Worm (Caenorhabditis elegans) whole organism, L4 larva: Measurements from ENCODE around the gene T03F6.3.

Experiments
- T20F7.1 ChIP-seq: fragments of 200-800 bp; sonication (Bioruptor generic); optimal IDR thresholded peaks from 2 replicates; lab custom pipeline; 2018; ENCODE audit warnings: mild to moderate bottlenecking, missing genetic modification characterization, missing compliant biosample characterization
- Y105C5A.15 ChIP-seq: fragments of 200-800 bp; sonication (Bioruptor generic); IDR thresholded peaks from 2 replicates; pipeline ENCODE4 v1.3.6; 2022; ENCODE audit warnings: missing genetic modification characterization, missing compliant biosample characterization
- Y5F2A.4 ChIP-seq: fragments of 200-800 bp; sonication (Bioruptor generic); optimal IDR thresholded peaks from 2 replicates; lab custom pipeline; 2018; ENCODE audit warnings: mild to moderate bottlenecking, missing genetic modification characterization, missing compliant biosample characterization
- aha-1 ChIP-seq: fragments of 150-350 bp; peaks from one replicate; lab custom pipeline; 2014; ENCODE audit warnings: missing biosample characterization, missing genetic modification characterization
- attf-4 ChIP-seq: sonication (generic microtip); optimal IDR thresholded peaks from 3 replicates; lab custom pipeline; 2017; ENCODE audit warnings: missing biosample characterization, missing genetic modification characterization
- ceh-82 ChIP-seq: sonication (generic microtip); optimal IDR thresholded peaks from 2 replicates; lab custom pipeline; 2017; ENCODE audit warnings: missing biosample characterization, missing genetic modification characterization
- ces-1 ChIP-seq: fragments of 150-350 bp; sonication (generic microtip); optimal IDR thresholded peaks from 4 replicates; lab custom pipeline; 2014; ENCODE audit warnings: missing biosample characterization, missing genetic modification reagents, missing genetic modification characterization
- daf-16 ChIP-seq, 3 experiments: sonication (generic microtip); optimal IDR thresholded peaks; 2 replicates each; lab custom pipeline; 2016 to 2017; ENCODE audit warnings: missing genetic modification characterization in 3 of 3, missing genetic modification reagents in 3 of 3, mild to moderate bottlenecking in 2 of 3, missing compliant biosample characterization in 2 of 3, missing biosample characterization in 1 of 3, moderate library complexity in 1 of 3
- dmd-8 ChIP-seq: fragments of 200-800 bp; sonication (Bioruptor generic); IDR thresholded peaks from 2 replicates; pipeline ENCODE4 v1.3.6; 2022; ENCODE audit warnings: missing genetic modification characterization, missing compliant biosample characterization
- dpl-1 ChIP-seq: fragments of 150-350 bp; optimal IDR thresholded peaks from 2 replicates; lab custom pipeline; 2014; ENCODE audit warnings: missing biosample characterization, missing genetic modification reagents, missing genetic modification characterization
- hif-1 ChIP-seq, 2 experiments: sonication (generic microtip); optimal IDR thresholded peaks; 2 replicates each; lab custom pipeline; 2016 to 2017; ENCODE audit warnings: missing compliant biosample characterization in 2 of 2, missing genetic modification characterization in 2 of 2, missing genetic modification reagents in 2 of 2, missing genotype in 2 of 2, mild to moderate bottlenecking in 1 of 2
- hlh-11 ChIP-seq: fragments of 200-800 bp; sonication (Bioruptor generic); optimal IDR thresholded peaks from 2 replicates; lab custom pipeline; 2018; ENCODE audit warnings: mild to moderate bottlenecking, missing genetic modification characterization, missing compliant biosample characterization
- jun-1 ChIP-seq: fragments of 150-350 bp; optimal IDR thresholded peaks from 2 replicates; lab custom pipeline; 2014; ENCODE audit warnings: missing biosample characterization, missing genetic modification reagents, missing genetic modification characterization
- lin-38 ChIP-seq: fragments of 200-800 bp; sonication (Bioruptor generic); IDR thresholded peaks from 2 replicates; pipeline ENCODE4 v1.3.6; 2022; ENCODE audit warnings: missing genetic modification reagents, missing genetic modification characterization, missing compliant biosample characterization
- lsy-2 ChIP-seq, 2 experiments: fragments of 150-350 bp in 1 of 2; sonication (generic microtip) in 1 of 2; optimal IDR thresholded peaks; 2 replicates each; lab custom pipeline; 2014 to 2017; ENCODE audit warnings: missing biosample characterization in 2 of 2, missing genetic modification characterization in 2 of 2
- madf-9 ChIP-seq: fragments of 200-800 bp; sonication (Bioruptor generic); conservative IDR thresholded peaks from 2 replicates; pipeline ENCODE4 v1.3.6; 2022; ENCODE audit warnings: missing genetic modification reagents, missing genetic modification characterization, missing compliant biosample characterization
- nhr-28 ChIP-seq: fragments of 150-350 bp; optimal IDR thresholded peaks from 2 replicates; lab custom pipeline; 2014; ENCODE audit warnings: missing biosample characterization, missing genetic modification characterization
- nhr-42 ChIP-seq: fragments of 200-800 bp; sonication (Bioruptor generic); IDR thresholded peaks from 2 replicates; pipeline ENCODE4 v1.3.6; 2022; ENCODE audit warnings: missing genetic modification characterization, missing compliant biosample characterization
- nhr-48 ChIP-seq: sonication (generic microtip); optimal IDR thresholded peaks from 2 replicates; lab custom pipeline; 2016; ENCODE audit warnings: mild to moderate bottlenecking, missing genetic modification characterization, missing compliant biosample characterization
- set-16 ChIP-seq: fragments of 200-800 bp; sonication (Bioruptor generic); IDR thresholded peaks from 2 replicates; pipeline ENCODE4 v1.3.6; 2022; ENCODE audit warnings: missing genetic modification reagents, missing genetic modification characterization, missing compliant biosample characterization
- snpc-1.2 ChIP-seq: fragments of 200-800 bp; sonication (Bioruptor generic); IDR thresholded peaks from 2 replicates; pipeline ENCODE4 v1.3.6; 2022; ENCODE audit warnings: missing genetic modification reagents, missing genetic modification characterization, missing compliant biosample characterization
- snpc-4 ChIP-seq: fragments of 150-350 bp; optimal IDR thresholded peaks from 2 replicates; lab custom pipeline; 2014; ENCODE audit warnings: missing biosample characterization, missing genetic modification characterization
- tag-97 ChIP-seq: fragments of 200-800 bp; sonication (Bioruptor generic); IDR thresholded peaks from 2 replicates; pipeline ENCODE4 v1.3.6; 2022; ENCODE audit warnings: missing genetic modification characterization, missing compliant biosample characterization
- unc-62 ChIP-seq, 3 experiments: fragments of 150-350 bp in 1 of 3; sonication (generic microtip); optimal IDR thresholded peaks in 2 of 3; peaks in 1 of 3; 1 replicate in 1 of 3; 2 replicates in 2 of 3; lab custom pipeline; 2014 to 2017; ENCODE audit warnings: missing biosample characterization in 3 of 3, missing genetic modification characterization in 3 of 3, missing genetic modification reagents in 3 of 3, missing genotype in 1 of 3
- vab-7 ChIP-seq: fragments of 200-800 bp; sonication (Bioruptor generic); IDR thresholded peaks from 2 replicates; pipeline ENCODE4 v1.3.6; 2022; ENCODE audit warnings: missing genetic modification reagents, missing genetic modification characterization, missing compliant biosample characterization
- zip-2 ChIP-seq: fragments of 150-350 bp; optimal IDR thresholded peaks from 2 replicates; lab custom pipeline; 2014; ENCODE audit warnings: missing biosample characterization, missing genetic modification characterization

The T03F6.3 gene

DNA sequence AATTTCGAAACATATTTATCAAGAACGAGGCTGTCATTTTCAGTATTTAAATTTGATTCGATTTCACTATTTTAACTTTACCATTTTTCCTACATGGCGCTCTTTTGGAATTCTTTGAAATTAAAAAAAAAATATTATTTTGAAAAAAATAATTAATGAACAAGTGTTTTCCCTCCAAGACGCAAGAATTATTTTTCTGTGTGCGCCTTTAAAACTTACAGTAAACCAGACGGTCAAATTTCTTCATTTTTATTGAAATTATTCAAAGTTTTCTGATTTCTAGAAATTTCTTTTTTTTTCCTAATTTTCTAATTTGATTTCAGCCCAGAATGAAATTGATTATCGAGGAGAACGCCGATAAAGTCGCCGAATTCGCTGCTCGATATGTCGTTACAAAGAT lies at the start of gene T03F6.3:
TSS of gene T03F6.3 (plus strand) at position 318 of the 400 bp plus-strand sequence.
- no peak for TF ChIP-seq daf-16 (GFP tag; optimal IDR thresholded peaks at IDR 0.05; lab: Kevin White, UChicago)
- no peak for TF ChIP-seq daf-16 (tag; optimal IDR thresholded peaks at IDR 0.05; lab: Kevin White, UChicago)
- no peak for TF ChIP-seq Y5F2A.4 (GFP tag; lab: Kevin White, UChicago)
- no peak for TF ChIP-seq hif-1 (tag; optimal IDR thresholded peaks at IDR 0.05; lab: Kevin White, UChicago)

DNA sequence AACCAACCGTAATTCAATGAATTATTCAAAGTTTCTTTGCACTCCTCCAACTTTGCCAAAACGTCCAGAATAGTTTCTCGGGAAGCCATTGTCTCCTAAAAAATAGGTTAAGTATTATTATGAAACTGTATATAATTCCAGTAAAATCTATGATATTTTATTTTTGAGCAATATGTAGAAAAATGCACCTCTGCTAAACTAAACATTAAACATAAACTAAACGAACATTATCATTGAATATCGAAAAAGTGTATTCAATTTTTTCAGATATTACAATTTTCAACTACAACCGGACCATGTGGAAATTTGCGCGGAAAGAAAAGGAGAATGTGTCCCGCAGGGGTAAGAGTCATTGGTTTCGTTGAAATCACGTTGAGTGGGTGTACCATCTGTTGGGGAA lies 49.5 kb upstream of the T03F6.3 start, which contains the start of gene F53A2.3:
TSS of gene F53A2.3 (minus strand) at position 101 of the 400 bp plus-strand sequence.
- TF ChIP-seq vab-7 (GFP tag; lab: Robert Waterston, UW) (no peak), lin-38 (GFP tag; lab: Robert Waterston, UW) (no peak), zip-2 (tag; lab: Kevin White, UChicago) (no peak), lsy-2 (tag; optimal IDR thresholded peaks at IDR 0.05; lab: Kevin White, UChicago) (no peak), unc-62 (GFP tag; optimal IDR thresholded peaks at IDR 0.05 in 1 of 2; lab: Kevin White, UChicago) (no peak), unc-62 (tag; optimal IDR thresholded peaks at IDR 0.05; lab: Kevin White, UChicago) (no peak), attf-4 (tag; lab: Kevin White, UChicago) (no peak), Y5F2A.4 (GFP tag; lab: Kevin White, UChicago) (no peak)

ce11 chrIII:13340504-13341274 lies 48.5 kb upstream of the T03F6.3 start:
- TF ChIP-seq lsy-2 (tag; optimal IDR thresholded peaks at IDR 0.05; lab: Kevin White, UChicago) (peak in 1 of 2 experiments; percentile 55), dpl-1 (GFP tag; lab: Kevin White, UChicago) (peak; percentile 72), set-16 (GFP tag; lab: Robert Waterston, UW) (no peak), tag-97 (GFP tag; lab: Robert Waterston, UW) (no peak), jun-1 (tag; lab: Kevin White, UChicago) (no peak), aha-1 (tag; lab: Kevin White, UChicago) (peak; percentile 52)

ce11 chrIII:13341275-13341626 lies 47.9 kb upstream of the T03F6.3 start, which contains the start of gene nud-1:
TSS of gene nud-1 (plus strand) at chrIII:13341527.
- TF ChIP-seq lsy-2 (tag; optimal IDR thresholded peaks at IDR 0.05; lab: Kevin White, UChicago) = no peak

- TF ChIP-seq nhr-28 (tag; lab: Kevin White, UChicago) (no peak), unc-62 (GFP tag; optimal IDR thresholded peaks at IDR 0.05 in 1 of 2; lab: Kevin White, UChicago) (peak in 1 of 2 experiments; percentile 93), unc-62 (tag; optimal IDR thresholded peaks at IDR 0.05; lab: Kevin White, UChicago) (no peak)
- TF ChIP-seq, all 104 proteins: peak for 1
Observed at ce11 chrIII:13342079-13342734, 47.0 kb upstream of the T03F6.3 start, which contains the start of gene dro-1. TSS of gene dro-1 (plus strand) at chrIII:13342684.

- no peak for TF ChIP-seq T20F7.1 (GFP tag; lab: Kevin White, UChicago)
- no peak for TF ChIP-seq nhr-42
- no peak for TF ChIP-seq ceh-82 (tag; lab: Kevin White, UChicago)
- no peak for TF ChIP-seq snpc-4 (tag; lab: Kevin White, UChicago)
- no peak for TF ChIP-seq ces-1 (GFP tag; lab: Kevin White, UChicago)
- no peak for TF ChIP-seq nhr-48 (tag; lab: Kevin White, UChicago)
- no peak for TF ChIP-seq attf-4 (tag; lab: Kevin White, UChicago)
- TF ChIP-seq hlh-11 = no peak
- TF ChIP-seq, all 104 proteins: peak for 0
Observed at ce11 chrIII:13343117-13343516, 46.1 kb upstream of the T03F6.3 start, which contains the start of gene ife-1. TSS of gene ife-1 (plus strand) at chrIII:13343417.

DNA sequence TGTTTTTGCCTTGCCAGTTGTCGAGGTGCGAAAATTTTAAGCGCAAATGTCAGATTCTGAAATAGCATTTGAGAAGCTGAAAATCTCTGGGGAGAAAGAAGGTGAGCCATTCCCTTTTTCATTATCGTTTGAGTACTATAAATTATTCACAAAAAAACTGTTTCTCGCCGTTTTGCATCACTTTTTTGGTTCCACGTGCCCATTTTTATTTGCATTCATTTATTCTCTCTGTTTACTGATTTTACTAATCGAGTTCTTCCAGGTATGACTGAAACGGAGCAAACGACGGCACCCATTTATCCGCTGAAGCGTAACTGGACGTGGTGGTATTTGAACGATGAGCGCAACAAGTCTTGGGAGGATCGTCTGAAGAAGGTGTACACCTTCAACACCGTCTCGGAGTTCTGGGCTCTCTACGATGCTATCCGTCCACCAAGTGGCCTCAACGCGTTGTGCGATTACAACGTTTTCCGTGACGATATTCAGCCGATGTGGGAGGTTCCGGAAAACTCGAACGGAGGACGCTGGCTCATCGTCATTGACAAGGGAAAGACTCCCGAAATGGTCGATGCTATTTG lies 45.5 kb upstream of the T03F6.3 start:
- TF ChIP-seq aha-1 (tag; lab: Kevin White, UChicago) (peak; percentile 61), madf-9 (GFP tag; lab: Robert Waterston, UW) (no peak), dmd-8 (GFP tag; lab: Robert Waterston, UW) (0 out of 2 replicates have a peak, but pooled peaks have one; percentile 14), Y105C5A.15 (GFP tag; lab: Robert Waterston, UW) (peak; percentile 67; the same call in 1 of the 2 replicates), set-16 (GFP tag; lab: Robert Waterston, UW) (0 out of 2 replicates have a peak, but pooled peaks have one; percentile 4), snpc-1.2 (GFP tag; lab: Robert Waterston, UW) (peak; percentile 14; the same call in 1 of the 2 replicates)
